Fruit fly (Drosophila melanogaster) whole organism, embryonic: ENCODE data around the gene Rpt4.

ENCODE experiments used
- Atf-2 ChIP-seq: fragments of 200-800 bp; sonication (Bioruptor generic); optimal IDR thresholded peaks from 2 replicates; lab custom pipeline; 2016; ENCODE audit warnings: missing biosample characterization, missing genetic modification characterization
- CG11723 ChIP-seq: fragments of 200-800 bp; sonication (Bioruptor generic); optimal IDR thresholded peaks from 2 replicates; lab custom pipeline; 2017; ENCODE audit warnings: missing biosample characterization, mild to moderate bottlenecking, missing genetic modification characterization
- CG14014 ChIP-seq: fragments of 200-800 bp; sonication (Bioruptor generic); IDR thresholded peaks from 2 replicates; pipeline ENCODE4 v1.3.6; 2022; ENCODE audit warnings: missing biosample characterization, missing genetic modification characterization
- CG1602 ChIP-seq: fragments of 200-800 bp; sonication (Bioruptor generic); optimal IDR thresholded peaks from 3 replicates; lab custom pipeline; 2016; ENCODE audit warnings: missing biosample characterization, missing genetic modification characterization
- CG33557 ChIP-seq: fragments of 200-800 bp; sonication (Bioruptor generic); optimal IDR thresholded peaks from 2 replicates; lab custom pipeline; 2019; ENCODE audit warnings: missing biosample characterization, mild to moderate bottlenecking, missing genetic modification characterization, moderate library complexity
- CG3838 ChIP-seq: fragments of 200-800 bp; sonication (Bioruptor generic); optimal IDR thresholded peaks from 3 replicates; lab custom pipeline; 2016; ENCODE audit warnings: missing biosample characterization, missing genetic modification characterization
- CG8290 ChIP-seq, 3 experiments: fragments of 200-800 bp; sonication (Bioruptor generic); optimal IDR thresholded peaks; 2 replicates each; lab custom pipeline; 2016 to 2019; ENCODE audit warnings: missing biosample characterization in 3 of 3, missing genetic modification characterization in 3 of 3, mild to moderate bottlenecking in 2 of 3, moderate library complexity in 1 of 3
- Deaf1 ChIP-seq: fragments of 200-800 bp; optimal IDR thresholded peaks from 3 replicates; lab custom pipeline; 2019; ENCODE audit warnings: missing biosample characterization, mild to moderate bottlenecking, missing genetic modification characterization, moderate library complexity
- Dfd ChIP-seq, 2 experiments: fragments of >200 bp; optimal IDR thresholded peaks; 2 replicates each; lab custom pipeline; 2017; ENCODE audit warnings: missing biosample characterization in 2 of 2, missing genetic modification characterization in 2 of 2
- Doc2 ChIP-seq: fragments of 200-800 bp; sonication (Bioruptor generic); IDR thresholded peaks from 2 replicates; pipeline ENCODE4 v1.3.6; 2022; ENCODE audit warnings: missing biosample characterization, missing genetic modification characterization
- Dp ChIP-seq: fragments of 200-800 bp; sonication (Bioruptor generic); optimal IDR thresholded peaks from 2 replicates; lab custom pipeline; 2018; ENCODE audit warnings: missing biosample characterization, mild to moderate bottlenecking, missing genetic modification characterization, moderate library complexity
- Elba2 ChIP-seq: fragments of 200-800 bp; sonication (Bioruptor generic); optimal IDR thresholded peaks from 3 replicates; lab custom pipeline; 2016; ENCODE audit warnings: missing biosample characterization, missing genetic modification characterization
- Ets97D ChIP-seq: fragments of 200-800 bp; sonication (Bioruptor generic); optimal IDR thresholded peaks from 3 replicates; lab custom pipeline; 2016; ENCODE audit warnings: missing biosample characterization, missing genetic modification characterization
- Fer1 ChIP-seq: fragments of 200-800 bp; sonication (Bioruptor generic); optimal IDR thresholded peaks from 2 replicates; lab custom pipeline; 2017; ENCODE audit warnings: missing biosample characterization, mild to moderate bottlenecking, missing genetic modification characterization
- HLH4C ChIP-seq: fragments of 200-800 bp; sonication (Bioruptor generic); IDR thresholded peaks from 3 replicates; pipeline ENCODE4 v1.3.6; 2022; ENCODE audit warnings: missing biosample characterization, missing genetic modification characterization; ENCODE audit not compliant: partially characterized antibody
- Optix ChIP-seq: fragments of 200-800 bp; sonication (Bioruptor generic); IDR thresholded peaks from 3 replicates; pipeline ENCODE4 v1.3.6; 2022; ENCODE audit warnings: missing biosample characterization, missing genetic modification characterization
- Pdp1 ChIP-seq, 2 experiments: fragments of 200-800 bp; sonication (Bioruptor generic); optimal IDR thresholded peaks; 3 replicates each; lab custom pipeline; 2016; ENCODE audit warnings: missing biosample characterization in 2 of 2, missing genetic modification characterization in 2 of 2, mild to moderate bottlenecking in 1 of 2, moderate library complexity in 1 of 2
- Spps ChIP-seq: fragments of 200-800 bp; sonication (Bioruptor generic); optimal IDR thresholded peaks from 2 replicates; lab custom pipeline; 2018; ENCODE audit warnings: missing biosample characterization, mild to moderate bottlenecking, missing genetic modification characterization
- Tbp ChIP-seq: fragments of >200 bp; optimal IDR thresholded peaks from 2 replicates; lab custom pipeline; 2018; ENCODE audit warnings: missing biosample characterization, missing genetic modification characterization
- Usf ChIP-seq: fragments of 200-800 bp; sonication (Bioruptor generic); optimal IDR thresholded peaks from 2 replicates; lab custom pipeline; 2017; ENCODE audit warnings: missing genotype, missing biosample characterization, missing genetic modification characterization
- ash1 ChIP-seq: fragments of 200-800 bp; sonication (Bioruptor generic); optimal IDR thresholded peaks from 2 replicates; lab custom pipeline; 2018; ENCODE audit warnings: missing biosample characterization, mild to moderate bottlenecking, missing genetic modification characterization
- ato ChIP-seq: fragments of 200-800 bp; sonication (Bioruptor generic); IDR thresholded peaks from 2 replicates; pipeline ENCODE4 v1.3.6; 2022; ENCODE audit warnings: missing biosample characterization, missing genetic modification characterization; ENCODE audit not compliant: partially characterized antibody
- esg ChIP-seq: fragments of 200-800 bp; sonication (Bioruptor generic); conservative IDR thresholded peaks from 2 replicates; pipeline ENCODE4 v1.3.6; 2022; ENCODE audit warnings: missing biosample characterization, missing genetic modification characterization
- exex ChIP-seq: fragments of 200-800 bp; sonication (Bioruptor generic); optimal IDR thresholded peaks from 4 replicates; lab custom pipeline; 2018; ENCODE audit warnings: missing biosample characterization, mild to moderate bottlenecking, missing genetic modification characterization, moderate library complexity
- gsb-n ChIP-seq: fragments of 200-800 bp; sonication (Bioruptor generic); optimal IDR thresholded peaks from 3 replicates; lab custom pipeline; 2018; ENCODE audit warnings: missing biosample characterization, mild to moderate bottlenecking, missing genetic modification characterization
- inv ChIP-seq: fragments of 200-800 bp; sonication (Bioruptor generic); IDR thresholded peaks from 2 replicates; pipeline ENCODE4 v1.3.6; 2022; ENCODE audit warnings: missing biosample characterization, missing genetic modification characterization; ENCODE audit not compliant: partially characterized antibody
- lab ChIP-seq: fragments of 200-800 bp; sonication (Bioruptor generic); optimal IDR thresholded peaks from 3 replicates; lab custom pipeline; 2017; ENCODE audit warnings: missing biosample characterization, missing genetic modification characterization, mild to moderate bottlenecking, moderate library complexity, missing genetic modification reagents
- lilli ChIP-seq: fragments of 200-800 bp; sonication (Bioruptor generic); optimal IDR thresholded peaks from 3 replicates; lab custom pipeline; 2016; ENCODE audit warnings: missing biosample characterization, missing genetic modification characterization
- luna ChIP-seq: fragments of 200-800 bp; sonication (Bioruptor generic); optimal IDR thresholded peaks from 2 replicates; lab custom pipeline; 2016; ENCODE audit warnings: missing biosample characterization, missing genetic modification characterization
- mam ChIP-seq: fragments of 200-800 bp; sonication (Bioruptor generic); optimal IDR thresholded peaks from 3 replicates; lab custom pipeline; 2016; ENCODE audit warnings: missing biosample characterization, missing genetic modification characterization
- mirr ChIP-seq: fragments of 200-800 bp; sonication (Bioruptor generic); optimal IDR thresholded peaks from 3 replicates; lab custom pipeline; 2018; ENCODE audit warnings: missing biosample characterization, mild to moderate bottlenecking, missing genetic modification characterization
- mld ChIP-seq: fragments of 200-800 bp; sonication (Bioruptor generic); IDR thresholded peaks from 3 replicates; pipeline ENCODE4 v1.3.6; 2022; ENCODE audit warnings: missing biosample characterization, missing genetic modification characterization; ENCODE audit not compliant: partially characterized antibody
- nmo ChIP-seq: fragments of 200-800 bp; sonication (Bioruptor generic); optimal IDR thresholded peaks from 2 replicates; lab custom pipeline; 2018; ENCODE audit warnings: missing biosample characterization, mild to moderate bottlenecking, missing genetic modification characterization, moderate library complexity
- pan ChIP-seq, 4 experiments: fragments of >200 bp in 3 of 4; fragments of 200-800 bp in 1 of 4; sonication (Bioruptor generic) in 1 of 4; optimal IDR thresholded peaks in 3 of 4; IDR thresholded peaks in 1 of 4; 2 replicates each; pipeline versions ENCODE4 v1.3.6 to Lab custom; 2017 to 2022; ENCODE audit warnings: missing biosample characterization in 2 of 4, missing genetic modification characterization in 2 of 4, mixed read lengths in 1 of 4
- pho ChIP-seq: fragments of 200-800 bp; sonication (Bioruptor generic); optimal IDR thresholded peaks from 2 replicates; lab custom pipeline; 2016; ENCODE audit warnings: missing biosample characterization, missing genetic modification characterization
- prd ChIP-seq, 3 experiments: fragments of >200 bp in 2 of 3; fragments of 200-800 bp in 1 of 3; sonication (Bioruptor generic) in 1 of 3; optimal IDR thresholded peaks in 2 of 3; IDR thresholded peaks in 1 of 3; 2 replicates in 2 of 3; 3 replicates in 1 of 3; pipeline versions ENCODE4 v1.3.6 to Lab custom; 2017 to 2022; ENCODE audit warnings: missing biosample characterization in 1 of 3, missing genetic modification characterization in 1 of 3
- slp2 ChIP-seq: fragments of 200-800 bp; sonication (Bioruptor generic); optimal IDR thresholded peaks from 2 replicates; lab custom pipeline; 2016; ENCODE audit warnings: missing biosample characterization, missing genetic modification characterization
- stc ChIP-seq: fragments of 200-800 bp; sonication (Bioruptor generic); IDR thresholded peaks from 2 replicates; pipeline ENCODE4 v1.3.6; 2022; ENCODE audit warnings: missing biosample characterization, missing genetic modification characterization
- sug ChIP-seq: fragments of 200-800 bp; optimal IDR thresholded peaks from 2 replicates; lab custom pipeline; 2019; ENCODE audit warnings: missing biosample characterization, mild to moderate bottlenecking, missing genetic modification characterization, moderate library complexity
- tap ChIP-seq: fragments of 200-800 bp; optimal IDR thresholded peaks from 3 replicates; lab custom pipeline; 2019; ENCODE audit warnings: missing biosample characterization, mild to moderate bottlenecking, missing genetic modification characterization, moderate library complexity
- ttk ChIP-seq: fragments of 200-800 bp; sonication (Bioruptor generic); IDR thresholded peaks from 2 replicates; pipeline ENCODE4 v2.1.2; 2022; ENCODE audit warnings: missing biosample characterization, missing genetic modification characterization
- tx ChIP-seq: fragments of 200-800 bp; sonication (Bioruptor generic); optimal IDR thresholded peaks from 2 replicates; lab custom pipeline; 2016; ENCODE audit warnings: missing biosample characterization, missing genetic modification characterization
- unc-4 ChIP-seq: fragments of 200-800 bp; sonication (Bioruptor generic); IDR thresholded peaks from 2 replicates; pipeline ENCODE4 v1.3.6; 2022; ENCODE audit warnings: missing biosample characterization, missing genetic modification characterization; ENCODE audit not compliant: partially characterized antibody
- wdn ChIP-seq: fragments of 200-800 bp; sonication (Bioruptor generic); IDR thresholded peaks from 2 replicates; pipeline ENCODE4 v1.3.6; 2022; ENCODE audit warnings: missing biosample characterization, missing genetic modification characterization
- wek ChIP-seq: fragments of 200-800 bp; sonication (Bioruptor generic); optimal IDR thresholded peaks from 3 replicates; lab custom pipeline; 2018; ENCODE audit warnings: missing biosample characterization, mild to moderate bottlenecking, missing genetic modification characterization, moderate library complexity
- zf30C ChIP-seq: fragments of 200-800 bp; sonication (Bioruptor generic); optimal IDR thresholded peaks from 3 replicates; lab custom pipeline; 2018; ENCODE audit warnings: missing biosample characterization, mild to moderate bottlenecking, missing genetic modification characterization

Gene Rpt4

dm6 chrX:6260900-6261299 lies 30.1 kb downstream of the Rpt4 start, which contains the start of gene Josd (continued):
- TF ChIP-seq Ets97D (peak; percentile 31), mld (GFP tag; lab: Robert Waterston, UW) (peak; percentile 67; the same call in 1 of the 3 replicates), CG8290 (GFP tag; optimal IDR thresholded peaks at IDR 0.05; lab: Kevin White, UChicago) (no peak), CG8290 (tag; optimal IDR thresholded peaks at IDR 0.05; lab: Kevin White, UChicago) (peak in 1 of 2 experiments; percentile 41), HLH4C (GFP tag; lab: Robert Waterston, UW) (peak; percentile 74)

dm6 chrX:6259696-6260095 lies 31.3 kb downstream of the Rpt4 start:
- TF ChIP-seq inv (GFP tag; lab: Robert Waterston, UW), result no peak
- TF ChIP-seq CG3838 (GFP tag; lab: Kevin White, UChicago), result no peak
- TF ChIP-seq slp2 (GFP tag; lab: Kevin White, UChicago), result no peak
- TF ChIP-seq ato, result no peak
- TF ChIP-seq Pdp1 (GFP tag; optimal IDR thresholded peaks at IDR 0.05; lab: Kevin White, UChicago), result peak in 1 of 2 experiments; percentile 73
- TF ChIP-seq exex (tag; lab: Kevin White, UChicago), result peak; percentile 37
- TF ChIP-seq CG11723 (GFP tag; lab: Kevin White, UChicago), result no peak
- no peak for TF ChIP-seq wdn (GFP tag; lab: Robert Waterston, UW)
- TF ChIP-seq sug (tag; lab: Kevin White, UChicago), result peak; percentile 3
- TF ChIP-seq mirr (GFP tag; lab: Kevin White, UChicago), result peak; percentile 66
- TF ChIP-seq gsb-n, result no peak
- TF ChIP-seq Optix (GFP tag; lab: Robert Waterston, UW), result no peak
- no peak for TF ChIP-seq Fer1 (GFP tag; lab: Kevin White, UChicago)
- TF ChIP-seq wek (GFP tag; lab: Kevin White, UChicago), result no peak
- no peak for TF ChIP-seq Doc2 (GFP tag; lab: Robert Waterston, UW)
- no peak for TF ChIP-seq lab

- no peak for TF ChIP-seq pan (optimal IDR thresholded peaks at IDR 0.05; lab: Kevin White, UChicago)
- peak in 1 of 2 experiments; percentile 7 for TF ChIP-seq pan (GFP tag; optimal IDR thresholded peaks at IDR 0.05 in 1 of 2, IDR thresholded peaks at IDR 0.05 in 1 of 2)
- TF ChIP-seq mam (GFP tag; lab: Kevin White, UChicago), result no peak
- TF ChIP-seq esg (GFP tag; lab: Robert Waterston, UW), result no peak
- TF ChIP-seq CG14014 (GFP tag; lab: Robert Waterston, UW), result no peak
- TF ChIP-seq prd (optimal IDR thresholded peaks at IDR 0.05; lab: Kevin White, UChicago), result no peak
- TF ChIP-seq prd (GFP tag; IDR thresholded peaks at IDR 0.05; lab: Robert Waterston, UW), result peak; percentile 41; the same call in 1 of the 3 replicates
- no peak for TF ChIP-seq pho (GFP tag; lab: Kevin White, UChicago)
- TF ChIP-seq ash1 (GFP tag; lab: Kevin White, UChicago), result no peak
- no peak for TF ChIP-seq slp2 (GFP tag; lab: Kevin White, UChicago)
- peak; percentile 68 for TF ChIP-seq nmo
- TF ChIP-seq Dfd (GFP tag; optimal IDR thresholded peaks at IDR 0.05; lab: Kevin White, UChicago), result no peak
- peak; percentile 24 for TF ChIP-seq CG33557 (GFP tag; lab: Kevin White, UChicago)
- TF ChIP-seq Spps (tag; lab: Kevin White, UChicago), result no peak
- peak; percentile 35 for TF ChIP-seq Dp (GFP tag; lab: Kevin White, UChicago)
- TF ChIP-seq Usf, result no peak
- TF ChIP-seq Tbp (GFP tag; lab: Kevin White, UChicago), result no peak
- TF ChIP-seq tap, result no peak
- TF ChIP-seq CG1602 (GFP tag; lab: Kevin White, UChicago), result peak; percentile 5
- TF ChIP-seq unc-4, result peak; percentile 93
- TF ChIP-seq Deaf1 (tag; lab: Kevin White, UChicago), result no peak
- peak; percentile 33 for TF ChIP-seq sug (tag; lab: Kevin White, UChicago)
- TF ChIP-seq tx (GFP tag; lab: Kevin White, UChicago), result no peak
- no peak for TF ChIP-seq luna
- no peak for TF ChIP-seq Elba2 (GFP tag; lab: Kevin White, UChicago)
- TF ChIP-seq ttk (GFP tag; lab: Robert Waterston, UW), result no peak
- TF ChIP-seq Ets97D, result peak; percentile 18
- no peak for TF ChIP-seq stc (GFP tag; lab: Robert Waterston, UW)
- TF ChIP-seq zf30C (GFP tag; lab: Kevin White, UChicago), result no peak
- TF ChIP-seq lilli (GFP tag; lab: Kevin White, UChicago), result peak; percentile 32
- TF ChIP-seq Atf-2, result no peak
Measured at dm6 chrX:6255414-6255915, 35.6 kb downstream of the Rpt4 start, which contains the start of the genes Rbcn-3A and Spx. Gene Rbcn-3A (minus strand): TSS chrX:6255487. Gene Spx (plus strand): TSS chrX:6255822.
